Worm (Caenorhabditis elegans) whole organism, L1 larva: ENCODE data around the gene C54D10.3.

Experiments used
- C04F5.9 ChIP-seq: sonication (generic microtip); optimal IDR thresholded peaks from 2 replicates; lab custom pipeline; 2016; ENCODE audit warnings: missing genetic modification characterization, missing compliant biosample characterization
- C34B4.2 ChIP-seq: sonication (generic microtip); optimal IDR thresholded peaks from 2 replicates; lab custom pipeline; 2017; ENCODE audit warnings: mild to moderate bottlenecking, missing genetic modification characterization, missing compliant biosample characterization
- aha-1 ChIP-seq: fragments of 150-350 bp; optimal IDR thresholded peaks from 2 replicates; lab custom pipeline; 2014; ENCODE audit warnings: missing biosample characterization, missing genetic modification characterization
- aly-2 ChIP-seq: fragments of 150-350 bp; optimal IDR thresholded peaks from 2 replicates; lab custom pipeline; 2014; ENCODE audit warnings: missing biosample characterization, missing genetic modification characterization
- ama-1 ChIP-seq: fragments of 150-350 bp; optimal IDR thresholded peaks from 2 replicates; lab custom pipeline; 2014
- ceh-8 ChIP-seq: fragments of 200-800 bp; sonication (Bioruptor generic); optimal IDR thresholded peaks from 2 replicates; lab custom pipeline; 2018; ENCODE audit warnings: mild to moderate bottlenecking, missing genetic modification characterization, moderate library complexity, missing compliant biosample characterization
- ceh-82 ChIP-seq, 3 experiments: fragments of 150-350 bp in 1 of 3; sonication (generic microtip) in 2 of 3; optimal IDR thresholded peaks; 2 replicates each; lab custom pipeline; 2014 to 2017; ENCODE audit warnings: missing biosample characterization in 3 of 3, missing genetic modification characterization in 3 of 3
- ces-1 ChIP-seq: fragments of 150-350 bp; optimal IDR thresholded peaks from 2 replicates; lab custom pipeline; 2014; ENCODE audit warnings: missing biosample characterization, missing genetic modification reagents, missing genetic modification characterization
- efl-1 ChIP-seq, 4 experiments: fragments of 150-350 bp; optimal IDR thresholded peaks in 3 of 4; peaks in 1 of 4; 1 replicate in 1 of 4; 2 replicates in 3 of 4; lab custom pipeline; 2014; ENCODE audit warnings: missing biosample characterization in 2 of 4, missing genetic modification characterization in 2 of 4, missing genetic modification reagents in 2 of 4
- efl-3 ChIP-seq: fragments of 200-800 bp; sonication (Bioruptor generic); optimal IDR thresholded peaks from 2 replicates; lab custom pipeline; 2018; ENCODE audit warnings: mild to moderate bottlenecking, missing genetic modification characterization, missing compliant biosample characterization
- egl-13 ChIP-seq: sonication (generic microtip); optimal IDR thresholded peaks from 2 replicates; lab custom pipeline; 2016; ENCODE audit warnings: missing genotype, missing genetic modification reagents, missing genetic modification characterization, missing compliant biosample characterization
- egl-27 ChIP-seq, 2 experiments: fragments of 150-350 bp in 1 of 2; sonication (generic microtip); optimal IDR thresholded peaks; 3 replicates each; lab custom pipeline; 2017 to 2018; ENCODE audit warnings: missing biosample characterization in 2 of 2, missing genetic modification characterization in 2 of 2, missing genetic modification reagents in 2 of 2
- elt-2 ChIP-seq: sonication (generic microtip); optimal IDR thresholded peaks from 2 replicates; lab custom pipeline; 2016; ENCODE audit warnings: missing genetic modification characterization, mild to moderate bottlenecking, inconsistent platforms, missing compliant biosample characterization, missing genetic modification reagents
- elt-3 ChIP-seq, 6 experiments: fragments of 150-350 bp in 1 of 6; sonication (generic microtip); optimal IDR thresholded peaks; 2 replicates each; lab custom pipeline; 2017 to 2018; ENCODE audit warnings: missing biosample characterization in 6 of 6, missing genetic modification characterization in 6 of 6, inconsistent platforms in 1 of 6
- hpl-2 ChIP-seq: fragments of 150-350 bp; optimal IDR thresholded peaks from 2 replicates; lab custom pipeline; 2014; ENCODE audit warnings: missing biosample characterization, missing genetic modification reagents, missing genetic modification characterization
- lin-13 ChIP-seq: fragments of 150-350 bp; optimal IDR thresholded peaks from 2 replicates; lab custom pipeline; 2014; ENCODE audit warnings: missing biosample characterization, missing genetic modification reagents, missing genetic modification characterization
- lin-14 ChIP-seq: fragments of 200-800 bp; sonication (Bioruptor generic); optimal IDR thresholded peaks from 2 replicates; lab custom pipeline; 2018; ENCODE audit warnings: mild to moderate bottlenecking, missing genetic modification characterization, moderate library complexity, missing compliant biosample characterization
- lin-35 ChIP-seq, 2 experiments: fragments of 150-350 bp; optimal IDR thresholded peaks; 2 replicates each; lab custom pipeline; 2014; ENCODE audit warnings: missing biosample characterization in 2 of 2, missing genetic modification characterization in 2 of 2, missing genetic modification reagents in 2 of 2
- lsy-2 ChIP-seq, 2 experiments: fragments of 150-350 bp; optimal IDR thresholded peaks; 2 replicates each; lab custom pipeline; 2014; ENCODE audit warnings: missing biosample characterization in 2 of 2, missing genetic modification characterization in 2 of 2
- mdl-1 ChIP-seq, 2 experiments: fragments of 150-350 bp; optimal IDR thresholded peaks; 2 replicates each; lab custom pipeline; 2014 to 2017; ENCODE audit warnings: missing biosample characterization in 2 of 2, missing genetic modification characterization in 2 of 2, inconsistent platforms in 1 of 2
- mef-2 ChIP-seq: fragments of 150-350 bp; optimal IDR thresholded peaks from 2 replicates; lab custom pipeline; 2014; ENCODE audit warnings: missing biosample characterization, missing genetic modification characterization
- nhr-12 ChIP-seq: sonication (generic microtip); optimal IDR thresholded peaks from 2 replicates; lab custom pipeline; 2017; ENCODE audit warnings: missing biosample characterization, missing genetic modification characterization
- nhr-19 ChIP-seq: fragments of 200-800 bp; sonication (Bioruptor generic); conservative IDR thresholded peaks from 2 replicates; pipeline ENCODE4 v1.3.6; 2022; ENCODE audit warnings: missing genetic modification characterization, missing compliant biosample characterization
- nhr-20 ChIP-seq: sonication (generic microtip); optimal IDR thresholded peaks from 2 replicates; lab custom pipeline; 2016; ENCODE audit warnings: mild to moderate bottlenecking, missing genetic modification characterization, missing compliant biosample characterization
- nhr-237 ChIP-seq: fragments of 150-350 bp; optimal IDR thresholded peaks from 2 replicates; lab custom pipeline; 2014; ENCODE audit warnings: missing biosample characterization, missing genetic modification characterization
- nhr-47 ChIP-seq: sonication (generic microtip); optimal IDR thresholded peaks from 2 replicates; lab custom pipeline; 2016; ENCODE audit warnings: mild to moderate bottlenecking, missing genetic modification characterization, moderate library complexity, missing compliant biosample characterization
- nhr-76 ChIP-seq: sonication (generic microtip); optimal IDR thresholded peaks from 2 replicates; lab custom pipeline; 2017; ENCODE audit warnings: missing biosample characterization, missing genetic modification characterization
- pag-3 ChIP-seq: sonication (generic microtip); optimal IDR thresholded peaks from 2 replicates; lab custom pipeline; 2017; ENCODE audit warnings: missing genetic modification characterization, mild to moderate bottlenecking, missing compliant biosample characterization, antibody characterized with exemption, borderline replicate concordance; ENCODE audit not compliant: insufficient read depth
- pqm-1 ChIP-seq: sonication (generic microtip); optimal IDR thresholded peaks from 3 replicates; lab custom pipeline; 2017; ENCODE audit warnings: missing biosample characterization, missing genetic modification characterization
- rnt-1 ChIP-seq: sonication (generic microtip); optimal IDR thresholded peaks from 2 replicates; lab custom pipeline; 2016; ENCODE audit warnings: mild to moderate bottlenecking, missing genetic modification characterization, moderate library complexity, missing compliant biosample characterization
- snu-23 ChIP-seq: sonication (generic microtip); optimal IDR thresholded peaks from 2 replicates; lab custom pipeline; 2016; ENCODE audit warnings: missing genetic modification characterization, missing compliant biosample characterization
- sox-4 ChIP-seq: sonication (generic microtip); optimal IDR thresholded peaks from 2 replicates; lab custom pipeline; 2016; ENCODE audit warnings: missing genetic modification characterization, missing compliant biosample characterization
- sup-37 ChIP-seq: fragments of 200-800 bp; sonication (Bioruptor generic); optimal IDR thresholded peaks from 2 replicates; lab custom pipeline; 2018; ENCODE audit warnings: mild to moderate bottlenecking, missing genetic modification characterization, missing compliant biosample characterization
- swsn-7 ChIP-seq: sonication (generic microtip); optimal IDR thresholded peaks from 2 replicates; lab custom pipeline; 2016; ENCODE audit warnings: missing genetic modification characterization, missing compliant biosample characterization
- unc-62 ChIP-seq: fragments of 150-350 bp; optimal IDR thresholded peaks from 2 replicates; lab custom pipeline; 2014; ENCODE audit warnings: missing biosample characterization, missing genetic modification reagents, missing genetic modification characterization
- unc-86 ChIP-seq: sonication (generic microtip); optimal IDR thresholded peaks from 2 replicates; lab custom pipeline; 2016; ENCODE audit warnings: missing genetic modification characterization, missing compliant biosample characterization
- unc-98 ChIP-seq: fragments of 200-800 bp; sonication (Bioruptor generic); IDR thresholded peaks from 2 replicates; pipeline ENCODE4 v1.3.6; 2022; ENCODE audit warnings: missing genetic modification characterization, missing compliant biosample characterization
- vab-15 ChIP-seq: sonication (generic microtip); optimal IDR thresholded peaks from 2 replicates; lab custom pipeline; 2017; ENCODE audit warnings: missing genotype, mild to moderate bottlenecking, missing genetic modification characterization, missing compliant biosample characterization
- xbp-1 ChIP-seq: sonication (generic microtip); optimal IDR thresholded peaks from 2 replicates; lab custom pipeline; 2016; ENCODE audit warnings: missing genetic modification characterization, missing compliant biosample characterization
- zip-4 ChIP-seq: fragments of 200-800 bp; sonication (Bioruptor generic); optimal IDR thresholded peaks from 2 replicates; lab custom pipeline; 2018; ENCODE audit warnings: mild to moderate bottlenecking, missing genetic modification characterization, moderate library complexity, missing compliant biosample characterization
- ztf-11 ChIP-seq, 2 experiments: sonication (generic microtip); optimal IDR thresholded peaks; 2 replicates each; lab custom pipeline; 2016 to 2017; ENCODE audit warnings: missing genetic modification characterization in 2 of 2, missing biosample characterization in 1 of 2, missing compliant biosample characterization in 1 of 2

The C54D10.3 gene

ce11 chrV:12413651-12414114 is 4.7 kb upstream of the C54D10.3 start, which contains the start of gene cdr-6 (continued):
- TF ChIP-seq pag-3 (tag; lab: Kevin White, UChicago) (no peak), nhr-76 (tag; lab: Kevin White, UChicago) (no peak), hpl-2 (GFP tag; lab: Kevin White, UChicago) (no peak), lin-14 (GFP tag; lab: Kevin White, UChicago) (peak; percentile 42), ceh-8 (GFP tag; lab: Kevin White, UChicago) (no peak), xbp-1 (tag; lab: Kevin White, UChicago) (no peak), nhr-12 (no peak), elt-3 (tag; optimal IDR thresholded peaks at IDR 0.05; lab: Kevin White, UChicago) (no peak), rnt-1 (tag; lab: Kevin White, UChicago) (no peak), lsy-2 (tag; optimal IDR thresholded peaks at IDR 0.05; lab: Kevin White, UChicago) (no peak), unc-86 (tag; lab: Kevin White, UChicago) (no peak), mef-2 (tag; lab: Kevin White, UChicago) (no peak), C04F5.9 (tag; lab: Kevin White, UChicago) (no peak)

- no peak for TF ChIP-seq sox-4 (tag; lab: Kevin White, UChicago)
- peak; percentile 13 for TF ChIP-seq elt-2 (tag; lab: Kevin White, UChicago)
- TF ChIP-seq, all 84 proteins: peak for 1
Observed at ce11 chrV:12414362-12414761, 4.0 kb upstream of the C54D10.3 start.

ce11 chrV:12415656-12416055 is 2.7 kb upstream of the C54D10.3 start, which contains the start of gene cdr-2:
TSS of gene cdr-2 (minus strand) at chrV:12415709.
- TF ChIP-seq nhr-20 (tag; lab: Kevin White, UChicago) (peak; percentile 14), efl-1 (optimal IDR thresholded peaks at IDR 0.05; lab: Kevin White, UChicago) (no peak), efl-1 (GFP tag; optimal IDR thresholded peaks at IDR 0.05 in 1 of 2; lab: Kevin White, UChicago) (peak in 1 of 2 experiments; percentile 48), egl-27 (tag; optimal IDR thresholded peaks at IDR 0.05; lab: Kevin White, UChicago) (no peak), elt-2 (tag; lab: Kevin White, UChicago) (peak; percentile 57)

ce11 chrV:12417277-12417676 is 1.1 kb upstream of the C54D10.3 start, which contains the start of gene cdr-3:
TSS of gene cdr-3 (minus strand) at chrV:12417377.
- TF ChIP-seq nhr-20 (tag; lab: Kevin White, UChicago) (no peak), sup-37 (GFP tag; lab: Kevin White, UChicago) (no peak), C34B4.2 (tag; lab: Kevin White, UChicago) (no peak), lin-13 (GFP tag; lab: Kevin White, UChicago) (no peak), swsn-7 (no peak), mef-2 (tag; lab: Kevin White, UChicago) (no peak), lin-35 (GFP tag; optimal IDR thresholded peaks at IDR 0.05; lab: Kevin White, UChicago) (no peak), nhr-19 (no peak), aly-2 (tag; lab: Kevin White, UChicago) (no peak), nhr-237 (no peak), unc-62 (no peak), ztf-11 (tag; optimal IDR thresholded peaks at IDR 0.05; lab: Kevin White, UChicago) (no peak), ama-1 (no peak), egl-13 (no peak)

- TF ChIP-seq nhr-47 = no peak
- no peak for TF ChIP-seq vab-15 (tag; lab: Kevin White, UChicago)
- TF ChIP-seq C04F5.9 (tag; lab: Kevin White, UChicago) = no peak
- TF ChIP-seq pqm-1 = no peak
- TF ChIP-seq snu-23 (GFP tag; lab: Kevin White, UChicago) = no peak
- no peak for TF ChIP-seq ceh-82 (tag; optimal IDR thresholded peaks at IDR 0.05; lab: Kevin White, UChicago)
- no peak for TF ChIP-seq ces-1
- TF ChIP-seq nhr-12 = no peak
- TF ChIP-seq efl-3 = no peak
- no peak for TF ChIP-seq zip-4 (GFP tag; lab: Kevin White, UChicago)
- TF ChIP-seq mdl-1 (tag; optimal IDR thresholded peaks at IDR 0.05; lab: Kevin White, UChicago) = no peak
- no peak for TF ChIP-seq nhr-237
- no peak for TF ChIP-seq aha-1
- TF ChIP-seq nhr-20 (tag; lab: Kevin White, UChicago) = no peak
- TF ChIP-seq unc-98 = no peak
- TF ChIP-seq, all 84 proteins: peak for 0
Observed at ce11 chrV:12420843-12421242, 2.5 kb downstream of the C54D10.3 start, which contains the start of gene C54D10.4. TSS of gene C54D10.4 (minus strand) at chrV:12420943.
